Fruit fly (Drosophila melanogaster) whole organism, embryonic: ENCODE measurements around the gene Sbf.

Experiments
- Abd-B ChIP-seq: fragments of 200-800 bp; sonication (Bioruptor generic); optimal IDR thresholded peaks from 2 replicates; lab custom pipeline; 2018; ENCODE audit warnings: missing biosample characterization, mild to moderate bottlenecking, missing genetic modification characterization, moderate library complexity
- CG15696 ChIP-seq: fragments of 200-800 bp; sonication (Bioruptor generic); optimal IDR thresholded peaks from 2 replicates; lab custom pipeline; 2019; ENCODE audit warnings: missing biosample characterization, mild to moderate bottlenecking, missing genetic modification characterization, moderate library complexity
- CG31441 ChIP-seq: fragments of 200-800 bp; sonication (Bioruptor generic); IDR thresholded peaks from 2 replicates; pipeline ENCODE4 v1.3.6; 2022; ENCODE audit warnings: missing biosample characterization, missing genetic modification characterization
- CG32532 ChIP-seq: fragments of 200-800 bp; sonication (Bioruptor generic); IDR thresholded peaks from 2 replicates; pipeline ENCODE4 v1.3.6; 2022; ENCODE audit warnings: missing biosample characterization, missing genetic modification characterization
- CG4707 ChIP-seq: fragments of 200-800 bp; sonication (Bioruptor generic); optimal IDR thresholded peaks from 2 replicates; lab custom pipeline; 2018; ENCODE audit warnings: missing biosample characterization, mild to moderate bottlenecking, missing genetic modification characterization, moderate library complexity
- CG7786 ChIP-seq: fragments of 200-800 bp; sonication (Bioruptor generic); optimal IDR thresholded peaks from 2 replicates; lab custom pipeline; 2016; ENCODE audit warnings: missing biosample characterization, missing genetic modification characterization
- HLH3B ChIP-seq: fragments of 200-800 bp; sonication (Bioruptor generic); IDR thresholded peaks from 2 replicates; pipeline ENCODE4 v1.3.6; 2022; ENCODE audit warnings: missing biosample characterization, missing genetic modification characterization
- Hr51 ChIP-seq, 2 experiments: fragments of 200-800 bp; sonication (Bioruptor generic); optimal IDR thresholded peaks; 2 replicates in 1 of 2; 3 replicates in 1 of 2; lab custom pipeline; 2016 to 2018; ENCODE audit warnings: missing biosample characterization in 2 of 2, missing genetic modification characterization in 2 of 2, mild to moderate bottlenecking in 1 of 2, moderate library complexity in 1 of 2
- Oaz ChIP-seq: fragments of 200-800 bp; sonication (Bioruptor generic); IDR thresholded peaks from 2 replicates; pipeline ENCODE4 v1.3.6; 2022; ENCODE audit warnings: missing biosample characterization, missing genetic modification characterization
- TFAM ChIP-seq: fragments of 200-800 bp; sonication (Bioruptor generic); optimal IDR thresholded peaks from 2 replicates; lab custom pipeline; 2017; ENCODE audit warnings: missing biosample characterization, missing genetic modification characterization, inconsistent platforms
- chif ChIP-seq, 2 experiments: fragments of 200-800 bp; sonication (Bioruptor generic); optimal IDR thresholded peaks; 3 replicates each; lab custom pipeline; 2016; ENCODE audit warnings: missing biosample characterization in 2 of 2, missing genetic modification characterization in 2 of 2
- gem ChIP-seq: fragments of 200-800 bp; sonication (Bioruptor generic); optimal IDR thresholded peaks from 2 replicates; lab custom pipeline; 2019; ENCODE audit warnings: missing biosample characterization, mild to moderate bottlenecking, missing genetic modification characterization, moderate library complexity
- stc ChIP-seq: fragments of 200-800 bp; sonication (Bioruptor generic); IDR thresholded peaks from 2 replicates; pipeline ENCODE4 v1.3.6; 2022; ENCODE audit warnings: missing biosample characterization, missing genetic modification characterization

DNA sequence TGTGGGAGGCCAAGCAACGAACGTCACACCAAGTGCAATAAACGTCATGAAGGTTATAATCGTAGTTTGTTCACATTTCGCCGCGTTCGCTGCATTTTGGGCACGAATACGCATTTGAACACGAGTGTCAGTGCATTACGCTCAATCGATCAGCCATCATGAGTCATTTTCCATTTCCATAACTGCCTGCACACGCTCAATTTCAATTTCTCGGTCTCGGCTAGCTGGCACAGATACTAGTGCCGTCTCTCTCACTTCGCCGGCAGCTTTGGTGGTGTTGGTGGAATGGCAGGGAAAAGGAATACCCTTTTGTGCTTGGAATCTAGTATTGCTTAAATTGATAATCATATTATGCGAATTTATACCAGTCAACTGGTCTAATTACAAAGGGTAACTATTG lies 35.0 kb downstream of the Sbf start:
- TF ChIP-seq HLH3B (GFP tag; lab: Robert Waterston, UW) (no peak), Oaz (GFP tag; lab: Robert Waterston, UW) (no peak), TFAM (GFP tag; lab: Kevin White, UChicago) (no peak), CG7786 (no peak), Hr51 (GFP tag; optimal IDR thresholded peaks at IDR 0.05; lab: Kevin White, UChicago) (no peak), Abd-B (no peak), CG31441 (GFP tag; lab: Robert Waterston, UW) (no peak), CG32532 (GFP tag; lab: Robert Waterston, UW) (no peak), chif (GFP tag; optimal IDR thresholded peaks at IDR 0.05; lab: Kevin White, UChicago) (no peak), stc (GFP tag; lab: Robert Waterston, UW) (no peak), CG15696 (tag; lab: Kevin White, UChicago) (no peak), gem (tag; lab: Kevin White, UChicago) (no peak), CG4707 (GFP tag; lab: Kevin White, UChicago) (no peak)
